Worm (Caenorhabditis elegans) whole organism, midembryonic: ENCODE measurements around the gene him-5.

Source experiments
- T22C8.4 ChIP-seq: fragments of 200-800 bp; sonication (Bioruptor generic); IDR thresholded peaks from 2 replicates; pipeline ENCODE4 v1.3.6; 2022; ENCODE audit warnings: missing genetic modification characterization, missing compliant biosample characterization
- cog-1 ChIP-seq: sonication (generic microtip); optimal IDR thresholded peaks from 2 replicates; lab custom pipeline; 2016; ENCODE audit warnings: missing genetic modification characterization, missing compliant biosample characterization
- flt-1 ChIP-seq: fragments of 200-800 bp; sonication (Bioruptor generic); IDR thresholded peaks from 2 replicates; pipeline ENCODE4 v1.3.6; 2022; ENCODE audit warnings: missing genetic modification characterization, missing compliant biosample characterization
- klf-2 ChIP-seq: fragments of 200-800 bp; sonication (Bioruptor generic); conservative IDR thresholded peaks from 2 replicates; pipeline ENCODE4 v1.3.6; 2022; ENCODE audit warnings: missing genetic modification reagents, missing genetic modification characterization, missing compliant biosample characterization
- med-1 ChIP-seq: sonication (generic microtip); optimal IDR thresholded peaks from 2 replicates; lab custom pipeline; 2017; ENCODE audit warnings: missing genetic modification characterization, mild to moderate bottlenecking, missing compliant biosample characterization, antibody characterized with exemption, missing genetic modification reagents; ENCODE audit not compliant: insufficient read depth
- tab-1 ChIP-seq: fragments of 200-800 bp; sonication (Bioruptor generic); IDR thresholded peaks from 2 replicates; pipeline ENCODE4 v1.3.6; 2022; ENCODE audit warnings: missing genetic modification characterization, missing compliant biosample characterization
- ztf-23 ChIP-seq: fragments of 200-800 bp; sonication (Bioruptor generic); IDR thresholded peaks from 2 replicates; pipeline ENCODE4 v1.3.6; 2022; ENCODE audit warnings: missing genetic modification reagents, missing genetic modification characterization, missing compliant biosample characterization
- ztf-29 ChIP-seq: fragments of 200-800 bp; sonication (Bioruptor generic); IDR thresholded peaks from 2 replicates; pipeline ENCODE4 v1.3.6; 2022; ENCODE audit warnings: missing genetic modification reagents, missing genetic modification characterization, missing compliant biosample characterization

- TF ChIP-seq tab-1 (GFP tag; lab: Robert Waterston, UW) (no peak), flt-1 (GFP tag; lab: Robert Waterston, UW) (no peak), T22C8.4 (GFP tag; lab: Robert Waterston, UW) (no peak), ztf-23 (no peak), klf-2 (GFP tag; lab: Robert Waterston, UW) (no peak), cog-1 (tag; lab: Kevin White, UChicago) (no peak), ztf-29 (GFP tag; lab: Robert Waterston, UW) (no peak), med-1 (GFP tag; lab: Kevin White, UChicago) (no peak)
These were observed 51.6 kb downstream of the him-5 start for ce11 chrV:14141846-14142245.
